Fruit fly (Drosophila melanogaster): ENCODE measurements around the gene cocoon.

DNA sequence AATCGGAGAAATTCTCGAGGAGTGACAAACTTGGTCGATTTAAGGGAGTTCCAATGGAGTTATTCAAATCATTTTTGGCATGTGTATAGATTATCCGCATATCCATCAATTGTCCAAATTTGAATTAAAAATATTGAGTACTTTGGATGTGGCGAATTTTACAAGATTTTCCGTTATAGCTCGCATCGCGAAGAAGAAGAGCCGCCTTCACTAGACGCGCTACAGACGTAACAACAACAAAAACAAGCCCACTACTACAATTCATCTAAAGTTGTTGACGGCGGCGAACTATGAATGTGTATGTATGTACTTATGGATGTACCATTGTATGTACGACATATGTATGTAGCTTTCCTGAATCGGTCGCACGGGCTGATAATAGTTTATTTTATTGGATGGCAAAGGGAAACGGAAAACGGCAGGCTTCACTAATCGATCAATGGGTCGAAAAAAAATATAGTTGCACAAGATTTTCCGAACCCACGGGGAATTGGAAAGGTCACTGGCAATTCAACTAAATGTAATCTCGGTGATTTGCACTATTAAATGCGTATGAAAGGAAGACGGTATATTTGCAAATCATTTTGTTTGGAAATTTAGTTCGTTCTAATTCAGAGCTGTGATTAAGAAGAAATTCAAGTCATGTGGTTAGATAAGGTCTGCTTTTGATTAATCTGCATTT is 41.0 kb upstream of the cocoon start:
- no peak for TF ChIP-seq CG8388 (GFP tag; optimal IDR thresholded peaks at IDR 0.05)
- TF ChIP-seq Hr39 (optimal IDR thresholded peaks at IDR 0.05) = no peak
- no peak for TF ChIP-seq h (optimal IDR thresholded peaks at IDR 0.05)
- no peak for TF ChIP-seq CG32772 (GFP tag; IDR thresholded peaks at IDR 0.05)
- TF ChIP-seq CG4730 (GFP tag; IDR thresholded peaks at IDR 0.05) = no peak
- TF ChIP-seq CG10147 (GFP tag; optimal IDR thresholded peaks at IDR 0.05) = no peak
- no peak for TF ChIP-seq tio (GFP tag; optimal IDR thresholded peaks at IDR 0.05)
- no peak for TF ChIP-seq CG1529 (GFP tag; optimal IDR thresholded peaks at IDR 0.05)
- no peak for TF ChIP-seq ttk (GFP tag; IDR thresholded peaks at IDR 0.05)
